Worm (Caenorhabditis elegans) whole organism, early embryonic: ENCODE data around the gene skn-1.

Source experiments
- ama-1 ChIP-seq: fragments of 150-350 bp; optimal IDR thresholded peaks from 2 replicates; lab custom pipeline; 2014
- tbx-37 ChIP-seq: fragments of 200-800 bp; sonication (Bioruptor generic); conservative IDR thresholded peaks from 2 replicates; pipeline ENCODE4 v1.3.6; 2022; ENCODE audit warnings: missing genetic modification reagents, missing genetic modification characterization, missing compliant biosample characterization

DNA sequence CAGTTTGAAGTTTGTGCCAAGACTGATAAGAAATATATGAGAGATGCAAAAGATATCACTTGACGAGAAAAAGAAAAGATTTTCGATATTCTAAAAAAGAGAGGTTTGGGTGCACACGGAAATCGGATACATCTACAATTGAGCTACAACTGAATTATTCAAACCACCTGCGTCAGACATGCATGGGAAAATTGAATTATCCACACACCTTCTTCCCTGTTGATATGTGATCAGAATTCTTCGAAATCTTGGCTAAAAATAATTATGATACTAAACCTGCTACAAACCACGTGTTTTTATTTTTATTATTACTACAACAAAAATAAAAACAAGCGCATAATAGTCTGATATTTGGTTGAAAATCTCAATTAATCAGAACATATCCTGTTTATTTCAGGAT is 2.0 kb downstream of the skn-1 start:
- no peak for TF ChIP-seq ama-1 (lab: Kevin White, UChicago)
- TF ChIP-seq tbx-37 (GFP tag; lab: Robert Waterston, UW): no peak
